Worm (Caenorhabditis elegans): ENCODE data around the gene ace-1.

DNA sequence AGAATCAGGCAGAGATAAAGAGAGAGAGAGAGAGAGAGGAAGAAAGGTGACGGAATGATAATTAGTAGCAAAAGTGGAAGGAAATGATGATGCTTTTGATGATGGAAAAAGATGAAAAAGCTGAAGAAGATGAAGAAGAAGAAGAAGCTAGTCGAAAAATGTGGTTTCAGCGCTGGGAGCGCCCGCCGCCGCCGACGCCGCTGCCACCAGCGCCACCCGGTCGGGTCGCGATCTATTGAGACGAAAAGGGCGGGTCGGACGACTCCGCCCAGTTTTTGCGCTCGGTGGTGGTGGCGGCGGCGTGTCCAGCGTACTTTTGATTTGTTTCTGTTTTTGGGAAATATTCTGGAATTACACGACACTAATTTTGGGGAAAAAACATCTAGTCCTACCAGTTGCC is 36.3 kb downstream of the ace-1 start:
- TF ChIP-seq sma-9 (GFP tag; optimal IDR thresholded peaks at IDR 0.05): no peak
- TF ChIP-seq sma-9 (tag; optimal IDR thresholded peaks at IDR 0.05): no peak
- TF ChIP-seq dmd-4 (tag; optimal IDR thresholded peaks at IDR 0.05): no peak
